Worm (Caenorhabditis elegans): ENCODE measurements around the gene ZK652.8.

The ZK652.8 gene

DNA sequence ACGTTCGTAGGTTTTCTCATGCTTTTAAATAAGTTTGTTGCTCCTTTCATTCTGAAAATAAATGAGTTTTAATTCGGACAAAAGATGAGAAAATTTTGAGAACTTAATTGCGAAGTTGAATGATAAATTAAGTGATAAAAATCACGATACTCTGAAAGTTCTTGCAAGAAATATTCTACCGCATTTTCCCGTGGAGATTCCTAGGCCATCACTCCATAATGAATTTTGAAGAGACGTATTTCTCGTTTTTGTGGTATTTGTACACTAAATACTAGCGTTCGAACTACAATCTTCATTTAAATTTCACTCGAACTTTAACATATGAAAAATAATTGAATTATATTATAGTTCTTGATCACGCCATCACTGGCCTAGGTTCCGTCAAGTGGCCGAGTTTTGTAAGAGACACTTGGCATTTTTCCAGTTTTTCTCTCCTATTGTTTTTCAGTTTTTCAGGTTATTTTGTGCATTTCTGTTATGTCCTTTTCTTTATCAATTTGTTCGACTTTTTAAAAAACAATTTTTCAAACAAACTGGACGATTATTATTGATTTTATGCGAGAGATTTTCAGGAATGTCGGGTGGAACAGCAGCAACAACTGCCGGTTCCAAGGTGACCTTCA lies 15.1 kb upstream of the ZK652.8 start, which contains the start of the genes coq-5 and ufm-1:
coq-5 (minus strand) TSS at position 51 of the 623 bp plus-strand sequence.
ufm-1 (plus strand) TSS at position 573 of the 623 bp plus-strand sequence.
- TF ChIP-seq Y53F4B.3 (GFP tag; IDR thresholded peaks at IDR 0.05), result no peak
- no peak for TF ChIP-seq aptf-3 (GFP tag; IDR thresholded peaks at IDR 0.05)
- TF ChIP-seq ceh-27 (GFP tag; optimal IDR thresholded peaks at IDR 0.05), result peak; percentile 31
- TF ChIP-seq ceh-100 (GFP tag; IDR thresholded peaks at IDR 0.05), result no peak
- TF ChIP-seq madf-6 (GFP tag; IDR thresholded peaks at IDR 0.05), result no peak
- no peak for TF ChIP-seq zfh-2 (GFP tag; conservative IDR thresholded peaks at IDR 0.05)
- TF ChIP-seq dpl-1 (GFP tag; optimal IDR thresholded peaks at IDR 0.05), result no peak
- TF ChIP-seq K11D2.4 (GFP tag; IDR thresholded peaks at IDR 0.05), result no peak
- TF ChIP-seq mel-28 (tag; optimal IDR thresholded peaks at IDR 0.05; ENCODE audit: borderline replicate concordance), result no peak
- no peak for TF ChIP-seq ztf-18 (tag; optimal IDR thresholded peaks at IDR 0.05)
- TF ChIP-seq let-607 (tag; optimal IDR thresholded peaks at IDR 0.05), result peak in 1 of 2 experiments; percentile 43
- no peak for TF ChIP-seq ztf-3 (GFP tag; optimal IDR thresholded peaks at IDR 0.05)
- no peak for TF ChIP-seq mcd-1 (GFP tag; IDR thresholded peaks at IDR 0.05)
- no peak for TF ChIP-seq atf-7 (tag; optimal IDR thresholded peaks at IDR 0.05)
- TF ChIP-seq egl-18 (GFP tag; IDR thresholded peaks at IDR 0.05), result no peak
- TF ChIP-seq Y79H2A.3 (GFP tag; conservative IDR thresholded peaks at IDR 0.05), result no peak
- no peak for TF ChIP-seq nfya-1 (tag; optimal IDR thresholded peaks at IDR 0.05; ENCODE audit: borderline replicate concordance, insufficient read depth)
- peak; percentile 9; the same call in 1 of the 2 replicates for TF ChIP-seq hmg-1.2 (GFP tag; IDR thresholded peaks at IDR 0.05)
- TF ChIP-seq snpc-3.4 (tag; optimal IDR thresholded peaks at IDR 0.05), result no peak
- TF ChIP-seq dpff-1 (tag; optimal IDR thresholded peaks at IDR 0.05), result no peak
- no peak for TF ChIP-seq F49E8.2 (tag; optimal IDR thresholded peaks at IDR 0.05; ENCODE audit: insufficient read depth)
- TF ChIP-seq nhr-120 (GFP tag; IDR thresholded peaks at IDR 0.05), result no peak
- no peak for TF ChIP-seq athp-1 (tag; optimal IDR thresholded peaks at IDR 0.05)
- no peak for TF ChIP-seq akir-1 (GFP tag; optimal IDR thresholded peaks at IDR 0.05)
- TF ChIP-seq ztf-22 (GFP tag; optimal IDR thresholded peaks at IDR 0.05), result no peak
- peak; percentile 16 for TF ChIP-seq unc-130 (GFP tag; optimal IDR thresholded peaks at IDR 0.05)
- TF ChIP-seq nhr-80 (tag; optimal IDR thresholded peaks at IDR 0.05), result peak; percentile 5
- peak; percentile 69 for TF ChIP-seq ZK185.1 (tag; optimal IDR thresholded peaks at IDR 0.05; ENCODE audit: poor library complexity, severe bottlenecking)
- TF ChIP-seq Y53G8AR.9 (GFP tag; conservative IDR thresholded peaks at IDR 0.05), result no peak
- TF ChIP-seq B0019.2 (GFP tag; conservative IDR thresholded peaks at IDR 0.05), result no peak
- TF ChIP-seq nhr-27 (tag; optimal IDR thresholded peaks at IDR 0.05), result no peak
- no peak for TF ChIP-seq F55B11.4 (tag; optimal IDR thresholded peaks at IDR 0.05; ENCODE audit: borderline replicate concordance, insufficient read depth)
- TF ChIP-seq ceh-40 (GFP tag; IDR thresholded peaks at IDR 0.05), result no peak

DNA sequence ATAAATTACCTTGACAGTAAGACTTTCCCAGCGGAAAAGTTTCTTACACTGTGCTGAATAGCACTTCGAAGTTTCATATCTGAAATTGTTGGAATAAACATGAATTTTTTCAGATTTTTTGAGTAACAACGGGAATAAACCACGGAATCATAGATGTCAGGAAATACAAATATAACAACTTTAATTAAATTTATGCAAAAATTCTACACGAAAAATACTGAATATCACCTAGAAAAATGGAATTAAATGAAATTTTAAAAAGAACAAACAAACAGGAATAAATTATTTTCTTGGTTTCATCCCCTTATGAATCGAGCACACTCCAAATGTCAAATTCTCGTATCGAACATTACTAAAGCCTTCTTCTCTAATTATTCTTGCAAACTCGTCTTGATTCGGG lies 13.7 kb upstream of the ZK652.8 start, which contains the start of gene tag-307:
tag-307 (minus strand) TSS at position 101 of the 400 bp plus-strand sequence.
- no peak for TF ChIP-seq F55B11.4 (tag; optimal IDR thresholded peaks at IDR 0.05; ENCODE audit: borderline replicate concordance, insufficient read depth)
- TF ChIP-seq hsf-1 (GFP tag; IDR thresholded peaks at IDR 0.05), result no peak
- TF ChIP-seq let-607 (tag; optimal IDR thresholded peaks at IDR 0.05), result no peak
- TF ChIP-seq lin-54 (GFP tag; optimal IDR thresholded peaks at IDR 0.05), result no peak
- no peak for TF ChIP-seq unc-62 (GFP tag; optimal IDR thresholded peaks at IDR 0.05)
- TF ChIP-seq him-1 (tag; optimal IDR thresholded peaks at IDR 0.05), result no peak
- no peak for TF ChIP-seq ztf-18 (tag; optimal IDR thresholded peaks at IDR 0.05)
- no peak for TF ChIP-seq cebp-1 (GFP tag; IDR thresholded peaks at IDR 0.05)
- TF ChIP-seq cebp-1 (tag; optimal IDR thresholded peaks at IDR 0.05), result no peak
- TF ChIP-seq repo-1 (tag; optimal IDR thresholded peaks at IDR 0.05), result no peak

Data from whole organism, young adult.